Fruit fly (Drosophila melanogaster): ENCODE results near the gene CG3168.

CG3168 gene

dm6 chrX:6706570-6707306 lies 33.0 kb downstream of the CG3168 start:
- TF ChIP-seq pad (GFP tag; optimal IDR thresholded peaks at IDR 0.05) (no peak), cnc (optimal IDR thresholded peaks at IDR 0.05) (no peak), Mnt (GFP tag; optimal IDR thresholded peaks at IDR 0.05) (no peak), CG11617 (GFP tag; optimal IDR thresholded peaks at IDR 0.05) (no peak), kay (GFP tag; ENCODE audit: borderline replicate concordance) (no peak), tj (GFP tag; optimal IDR thresholded peaks at IDR 0.05) (no peak), CG12768 (GFP tag; optimal IDR thresholded peaks at IDR 0.05) (no peak), CG7045 (GFP tag; optimal IDR thresholded peaks at IDR 0.05) (no peak), cic (GFP tag; optimal IDR thresholded peaks at IDR 0.05) (peak; percentile 67), Crg-1 (GFP tag; optimal IDR thresholded peaks at IDR 0.05) (no peak), CG7101 (tag; optimal IDR thresholded peaks at IDR 0.05) (no peak), CG1620 (GFP tag; optimal IDR thresholded peaks at IDR 0.05) (no peak), bab1 (GFP tag; optimal IDR thresholded peaks at IDR 0.05) (peak; percentile 23), ovo (GFP tag; optimal IDR thresholded peaks at IDR 0.05) (no peak), CG33017 (tag; optimal IDR thresholded peaks at IDR 0.05) (no peak)

dm6 chrX:6705890-6706289 lies 33.9 kb downstream of the CG3168 start:
- TF ChIP-seq Mnt (GFP tag; optimal IDR thresholded peaks at IDR 0.05) (no peak), pad (GFP tag; optimal IDR thresholded peaks at IDR 0.05) (no peak), Clk (GFP tag; optimal IDR thresholded peaks at IDR 0.05) (no peak), toe (GFP tag; optimal IDR thresholded peaks at IDR 0.05) (no peak), ovo (GFP tag; optimal IDR thresholded peaks at IDR 0.05) (no peak), CG14711 (tag; optimal IDR thresholded peaks at IDR 0.05) (no peak), cic (GFP tag; optimal IDR thresholded peaks at IDR 0.05) (no peak), tj (GFP tag; optimal IDR thresholded peaks at IDR 0.05) (no peak)

DNA sequence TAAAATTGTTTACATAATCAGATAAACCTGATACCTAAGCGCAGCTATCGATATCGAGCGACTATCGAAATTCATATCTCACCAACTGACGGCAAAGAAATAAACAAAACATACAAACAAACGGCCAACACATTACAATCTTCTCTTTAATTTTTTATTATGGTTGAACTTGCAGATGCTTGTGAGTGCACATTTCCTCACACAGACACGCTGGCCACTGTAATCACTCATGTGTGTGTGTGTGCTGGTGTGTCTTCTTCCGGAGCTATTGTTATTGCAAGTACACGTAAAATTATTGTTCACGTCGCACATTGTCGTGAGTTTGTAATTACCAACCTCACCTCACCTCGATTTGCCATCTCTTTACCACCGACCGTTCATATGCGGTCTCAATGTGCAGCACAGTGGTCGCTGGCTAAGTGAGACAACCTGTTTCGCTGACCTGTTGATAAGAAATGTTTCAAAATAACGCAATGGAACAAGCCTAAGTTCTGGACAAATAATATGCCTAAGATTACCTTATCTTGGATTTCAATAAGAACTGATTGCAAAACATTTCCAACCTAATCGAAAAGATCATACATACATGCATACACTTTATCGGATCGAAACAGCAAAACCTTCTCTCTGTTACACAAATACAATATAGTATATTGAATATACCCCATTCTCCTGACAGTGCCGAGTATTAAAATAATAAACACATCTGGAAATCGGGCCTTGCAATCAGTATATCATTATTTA lies 34.6 kb downstream of the CG3168 start:
- TF ChIP-seq tj (GFP tag; optimal IDR thresholded peaks at IDR 0.05) (peak; percentile 87), cnc (optimal IDR thresholded peaks at IDR 0.05) (no peak), CG7101 (tag; optimal IDR thresholded peaks at IDR 0.05) (peak; percentile 24), cic (GFP tag; optimal IDR thresholded peaks at IDR 0.05) (peak; percentile 66), toe (GFP tag; optimal IDR thresholded peaks at IDR 0.05) (peak; percentile 6), CG12768 (GFP tag; optimal IDR thresholded peaks at IDR 0.05) (peak; percentile 13), Hr96 (GFP tag; optimal IDR thresholded peaks at IDR 0.05) (peak; percentile 47), CG14711 (tag; optimal IDR thresholded peaks at IDR 0.05) (peak; percentile 0), Clk (GFP tag; optimal IDR thresholded peaks at IDR 0.05) (no peak), bab1 (GFP tag; optimal IDR thresholded peaks at IDR 0.05) (no peak), CG11617 (GFP tag; optimal IDR thresholded peaks at IDR 0.05) (peak; percentile 24), Mnt (GFP tag; optimal IDR thresholded peaks at IDR 0.05) (peak; percentile 33), CG7045 (GFP tag; optimal IDR thresholded peaks at IDR 0.05) (peak; percentile 2)

- TF ChIP-seq CG1620 (GFP tag; optimal IDR thresholded peaks at IDR 0.05) (no peak), CG7045 (GFP tag; optimal IDR thresholded peaks at IDR 0.05) (no peak), cic (GFP tag; optimal IDR thresholded peaks at IDR 0.05) (no peak), toe (GFP tag; optimal IDR thresholded peaks at IDR 0.05) (no peak), CG14711 (tag; optimal IDR thresholded peaks at IDR 0.05) (no peak), CG12768 (GFP tag; optimal IDR thresholded peaks at IDR 0.05) (no peak), pad (GFP tag; optimal IDR thresholded peaks at IDR 0.05) (no peak)
Observed at dm6 chrX:6703957-6704356, 35.8 kb downstream of the CG3168 start.

DNA sequence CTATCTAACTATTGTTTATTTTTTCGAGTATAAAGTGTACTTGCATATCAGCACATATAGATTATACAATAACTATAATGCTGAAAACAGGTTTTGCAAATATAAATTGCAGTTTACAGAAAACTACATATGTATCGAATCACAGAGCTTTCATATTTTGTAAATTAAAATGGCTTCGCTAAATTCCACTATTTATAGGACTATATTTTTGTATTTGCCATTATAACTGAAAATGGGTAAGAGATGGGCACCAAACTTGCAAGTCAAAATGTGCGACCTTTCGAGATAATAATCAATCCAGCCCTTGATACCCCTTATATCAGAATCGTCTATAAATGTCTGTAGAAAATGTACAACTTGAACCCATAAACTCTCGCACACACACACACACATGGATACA lies 36.5 kb downstream of the CG3168 start:
- TF ChIP-seq tj (GFP tag; optimal IDR thresholded peaks at IDR 0.05) = no peak
- TF ChIP-seq CG11617 (GFP tag; optimal IDR thresholded peaks at IDR 0.05) = peak; percentile 4
- peak; percentile 36 for TF ChIP-seq kay (GFP tag; ENCODE audit: borderline replicate concordance)

DNA sequence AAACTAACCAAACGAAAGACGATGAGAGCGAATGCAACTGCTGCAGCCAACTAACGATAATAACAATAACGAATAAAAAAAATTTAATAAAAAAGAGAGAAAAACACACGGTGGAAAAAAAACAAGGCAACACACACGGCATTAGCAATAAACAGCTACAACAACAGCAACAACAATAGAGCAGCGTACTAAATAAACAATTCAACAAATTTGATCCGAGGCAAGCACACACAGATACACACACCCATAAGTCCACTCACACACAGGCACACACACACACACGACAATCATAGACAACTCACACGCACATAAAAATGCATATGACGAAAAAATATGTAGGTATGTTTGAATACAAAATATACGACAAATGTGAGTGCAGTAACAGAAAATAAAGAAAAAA lies 37.2 kb downstream of the CG3168 start:
- TF ChIP-seq cic (GFP tag; optimal IDR thresholded peaks at IDR 0.05) (peak; percentile 1), Crg-1 (GFP tag; optimal IDR thresholded peaks at IDR 0.05) (no peak), CG7101 (tag; optimal IDR thresholded peaks at IDR 0.05) (no peak)

- TF ChIP-seq CG14711 (tag; optimal IDR thresholded peaks at IDR 0.05) (peak; percentile 52), CG7045 (GFP tag; optimal IDR thresholded peaks at IDR 0.05) (peak; percentile 27), ovo (GFP tag; optimal IDR thresholded peaks at IDR 0.05) (no peak), CG1620 (GFP tag; optimal IDR thresholded peaks at IDR 0.05) (peak; percentile 17), kay (GFP tag; ENCODE audit: borderline replicate concordance) (no peak), CG5204 (GFP tag; optimal IDR thresholded peaks at IDR 0.05) (peak; percentile 10), CG7101 (tag; optimal IDR thresholded peaks at IDR 0.05) (peak; percentile 67), CG12768 (GFP tag; optimal IDR thresholded peaks at IDR 0.05) (no peak), CG33017 (tag; optimal IDR thresholded peaks at IDR 0.05) (peak; percentile 7), CG11617 (GFP tag; optimal IDR thresholded peaks at IDR 0.05) (no peak), bab1 (GFP tag; optimal IDR thresholded peaks at IDR 0.05) (peak; percentile 83), tj (GFP tag; optimal IDR thresholded peaks at IDR 0.05) (peak; percentile 20)
Observed at dm6 chrX:6702028-6702433, 37.8 kb downstream of the CG3168 start.
